Worm (Caenorhabditis elegans): ENCODE data around the gene nep-17.

- TF ChIP-seq syd-9 (tag; optimal IDR thresholded peaks at IDR 0.05) (no peak), gmeb-2 (tag; optimal IDR thresholded peaks at IDR 0.05) (no peak), Y22D7AL.16 (tag; optimal IDR thresholded peaks at IDR 0.05) (no peak)
Measured at ce11 chrII:13484108-13484507, 23.5 kb upstream of the nep-17 start.
